Worm (Caenorhabditis elegans): ENCODE results near the gene idpp-16.
A peak's percentile ranks its signal among the peaks of the same experiment; 100 is the strongest.

Gene idpp-16

ce11 chrV:11570169-11570651 lies 36.1 kb downstream of the idpp-16 start, which contains the start of the genes nhr-101 and pms-2 (continued):
- TF ChIP-seq unc-30 (tag; optimal IDR thresholded peaks at IDR 0.05), result no peak
- TF ChIP-seq lin-13 (GFP tag; optimal IDR thresholded peaks at IDR 0.05), result no peak
- TF ChIP-seq mdl-1 (tag; optimal IDR thresholded peaks at IDR 0.05), result no peak
- TF ChIP-seq nhr-90 (tag; optimal IDR thresholded peaks at IDR 0.05; ENCODE audit: poor library complexity), result no peak
- TF ChIP-seq nhr-28 (tag; optimal IDR thresholded peaks at IDR 0.05), result no peak
- no peak for TF ChIP-seq lsy-2 (tag; optimal IDR thresholded peaks at IDR 0.05)
- no peak for TF ChIP-seq efl-3 (GFP tag; optimal IDR thresholded peaks at IDR 0.05)
- TF ChIP-seq ama-1 (optimal IDR thresholded peaks at IDR 0.05), result no peak
- no peak for TF ChIP-seq C04F5.9 (tag; optimal IDR thresholded peaks at IDR 0.05)
- no peak for TF ChIP-seq fkh-4 (tag; optimal IDR thresholded peaks at IDR 0.05; ENCODE audit: borderline replicate concordance)
- no peak for TF ChIP-seq lin-39 (tag; optimal IDR thresholded peaks at IDR 0.05)
- TF ChIP-seq fkh-10 (GFP tag; optimal IDR thresholded peaks at IDR 0.05), result no peak
- TF ChIP-seq sup-37 (GFP tag; optimal IDR thresholded peaks at IDR 0.05), result no peak
- TF ChIP-seq nhr-84 (tag; optimal IDR thresholded peaks at IDR 0.05), result no peak
- TF ChIP-seq lin-15B (tag; optimal IDR thresholded peaks at IDR 0.05), result no peak
- no peak for TF ChIP-seq pqm-1 (tag; optimal IDR thresholded peaks at IDR 0.05)
- no peak for TF ChIP-seq irx-1 (tag; optimal IDR thresholded peaks at IDR 0.05)
- peak in 2 of 3 experiments; percentile 6 to 14 for TF ChIP-seq dpl-1 (GFP tag; optimal IDR thresholded peaks at IDR 0.05)
- TF ChIP-seq dsc-1 (tag; optimal IDR thresholded peaks at IDR 0.05), result peak; percentile 73
- no peak for TF ChIP-seq unc-98 (GFP tag; IDR thresholded peaks at IDR 0.05)
- no peak for TF ChIP-seq hpl-2 (GFP tag; optimal IDR thresholded peaks at IDR 0.05)
- no peak for TF ChIP-seq xbp-1 (tag; optimal IDR thresholded peaks at IDR 0.05)
- TF ChIP-seq zip-4 (GFP tag; optimal IDR thresholded peaks at IDR 0.05), result no peak
- TF ChIP-seq nhr-77 (tag; optimal IDR thresholded peaks at IDR 0.05), result no peak
- peak; percentile 38 for TF ChIP-seq blmp-1 (tag; optimal IDR thresholded peaks at IDR 0.05)
- TF ChIP-seq lin-14 (GFP tag; optimal IDR thresholded peaks at IDR 0.05), result peak; percentile 61
- TF ChIP-seq mab-9 (GFP tag; IDR thresholded peaks at IDR 0.05), result no peak
- TF ChIP-seq isw-1 (GFP tag; IDR thresholded peaks at IDR 0.05), result no peak
- TF ChIP-seq mef-2 (tag; optimal IDR thresholded peaks at IDR 0.05), result no peak
- TF ChIP-seq unc-86 (tag; optimal IDR thresholded peaks at IDR 0.05), result no peak
- TF ChIP-seq unc-130 (tag; optimal IDR thresholded peaks at IDR 0.05), result no peak
- TF ChIP-seq F16B12.6 (tag; optimal IDR thresholded peaks at IDR 0.05), result no peak
- TF ChIP-seq snu-23 (GFP tag; optimal IDR thresholded peaks at IDR 0.05), result peak; percentile 50
- no peak for TF ChIP-seq efl-1 (optimal IDR thresholded peaks at IDR 0.05)
- TF ChIP-seq efl-1 (GFP tag; optimal IDR thresholded peaks at IDR 0.05 in 1 of 2), result peak in 1 of 2 experiments; percentile 87
- no peak for TF ChIP-seq aly-2 (tag; optimal IDR thresholded peaks at IDR 0.05)
- TF ChIP-seq ces-1 (GFP tag; optimal IDR thresholded peaks at IDR 0.05), result no peak
- TF ChIP-seq lir-3 (tag; optimal IDR thresholded peaks at IDR 0.05; ENCODE audit: poor library complexity), result no peak
- TF ChIP-seq nhr-12 (tag; optimal IDR thresholded peaks at IDR 0.05), result no peak
- no peak for TF ChIP-seq ceh-82 (tag; optimal IDR thresholded peaks at IDR 0.05)
- TF ChIP-seq hlh-17 (GFP tag; optimal IDR thresholded peaks at IDR 0.05; ENCODE audit: borderline replicate concordance), result no peak
- TF ChIP-seq sptf-1 (tag; optimal IDR thresholded peaks at IDR 0.05), result no peak
- TF ChIP-seq ceh-90 (tag; optimal IDR thresholded peaks at IDR 0.05), result no peak
- TF ChIP-seq zag-1 (tag; optimal IDR thresholded peaks at IDR 0.05), result no peak
- no peak for TF ChIP-seq ets-5 (GFP tag; IDR thresholded peaks at IDR 0.05)
- TF ChIP-seq ztf-4 (tag; optimal IDR thresholded peaks at IDR 0.05), result no peak
- no peak for TF ChIP-seq vab-15 (tag; optimal IDR thresholded peaks at IDR 0.05)
- TF ChIP-seq ceh-88 (GFP tag; IDR thresholded peaks at IDR 0.05), result no peak
- no peak for TF ChIP-seq ceh-63 (GFP tag; optimal IDR thresholded peaks at IDR 0.05)
- TF ChIP-seq elt-3 (tag; optimal IDR thresholded peaks at IDR 0.05), result peak in 1 of 6 experiments; percentile 24
- peak; percentile 76 for TF ChIP-seq nhr-85 (tag)

Measured in whole organism, L1 larva.